Fruit fly (Drosophila melanogaster): ENCODE results near the gene MED6.

MED6 gene

dm6 chr3R:9730784-9731183, 38.0 kb downstream of the MED6 start, which contains the start of gene FoxP:
Gene FoxP, minus strand, starts transcription at chr3R:9730872.
- no peak for TF ChIP-seq Sin3A (optimal IDR thresholded peaks at IDR 0.05)
- TF ChIP-seq Myc (optimal IDR thresholded peaks at IDR 0.05) = no peak
- TF ChIP-seq psq (optimal IDR thresholded peaks at IDR 0.05) = no peak
- TF ChIP-seq h (optimal IDR thresholded peaks at IDR 0.05) = no peak
- TF ChIP-seq ttk (optimal IDR thresholded peaks at IDR 0.05) = no peak
- no peak for TF ChIP-seq insv (optimal IDR thresholded peaks at IDR 0.05)

dm6 chr3R:9725121-9725956, 43.4 kb downstream of the MED6 start, which contains the start of gene hyd:
Gene hyd, minus strand, starts transcription at chr3R:9725615.
- TF ChIP-seq psq (optimal IDR thresholded peaks at IDR 0.05) (no peak), Myc (optimal IDR thresholded peaks at IDR 0.05) (no peak)

All from Kc167 (cell line).